Worm (Caenorhabditis elegans) whole organism, L2 larva: Measurements from ENCODE around the gene str-97.

Experiments used
- elt-3 ChIP-seq: sonication (generic microtip); optimal IDR thresholded peaks from 2 replicates; lab custom pipeline; 2017; ENCODE audit warnings: missing biosample characterization, missing genetic modification characterization
- mbf-1 ChIP-seq: sonication (generic microtip); optimal IDR thresholded peaks from 2 replicates; lab custom pipeline; 2017; ENCODE audit warnings: missing biosample characterization, missing genetic modification characterization
- nhr-11 ChIP-seq: fragments of 150-350 bp; optimal IDR thresholded peaks from 2 replicates; lab custom pipeline; 2014; ENCODE audit warnings: missing biosample characterization, missing genetic modification characterization
- nhr-237 ChIP-seq: fragments of 150-350 bp; optimal IDR thresholded peaks from 2 replicates; lab custom pipeline; 2014; ENCODE audit warnings: missing biosample characterization, missing genetic modification characterization
- nhr-77 ChIP-seq: fragments of 150-350 bp; optimal IDR thresholded peaks from 2 replicates; lab custom pipeline; 2014; ENCODE audit warnings: missing biosample characterization, missing genetic modification characterization
- sma-9 ChIP-seq, 2 experiments: fragments of 150-350 bp in 1 of 2; sonication (generic microtip) in 1 of 2; optimal IDR thresholded peaks; 2 replicates each; lab custom pipeline; 2014 to 2016; ENCODE audit warnings: missing genetic modification characterization in 2 of 2, mild to moderate bottlenecking in 1 of 2, missing biosample characterization in 1 of 2, missing compliant biosample characterization in 1 of 2, missing genetic modification reagents in 1 of 2, moderate library complexity in 1 of 2
- unc-39 ChIP-seq: fragments of 150-350 bp; optimal IDR thresholded peaks from 2 replicates; lab custom pipeline; 2014; ENCODE audit warnings: missing biosample characterization, missing genetic modification characterization
- unc-62 ChIP-seq: fragments of 150-350 bp; optimal IDR thresholded peaks from 2 replicates; lab custom pipeline; 2014; ENCODE audit warnings: missing biosample characterization, missing genetic modification reagents, missing genetic modification characterization
- zag-1 ChIP-seq: fragments of 150-350 bp; optimal IDR thresholded peaks from 2 replicates; lab custom pipeline; 2014; ENCODE audit warnings: missing biosample characterization, missing genetic modification characterization

- TF ChIP-seq unc-39 (tag; lab: Kevin White, UChicago) (no peak), elt-3 (tag; lab: Kevin White, UChicago) (no peak), sma-9 (GFP tag; optimal IDR thresholded peaks at IDR 0.05; lab: Kevin White, UChicago) (no peak), sma-9 (tag; optimal IDR thresholded peaks at IDR 0.05; lab: Kevin White, UChicago) (no peak), nhr-11 (tag; lab: Kevin White, UChicago) (no peak), nhr-237 (tag; lab: Kevin White, UChicago) (no peak), mbf-1 (tag; lab: Kevin White, UChicago) (no peak), zag-1 (tag; lab: Kevin White, UChicago) (no peak), unc-62 (GFP tag; lab: Kevin White, UChicago) (no peak), nhr-77 (tag; lab: Kevin White, UChicago) (no peak)
Observed at ce11 chrV:16141071-16141470, 13.9 kb downstream of the str-97 start, which contains the start of gene clc-32.
